Fruit fly (Drosophila melanogaster) whole organism, wandering third instar larva: ENCODE results near the gene Cyp28d1.
A peak's percentile ranks its signal among the peaks of the same experiment; 100 is the strongest.

Experiments
- Abd-B ChIP-seq: fragments of >200 bp; optimal IDR thresholded peaks from 2 replicates; lab custom pipeline; 2017; ENCODE audit warnings: missing biosample characterization, missing genetic modification characterization
- CG32264 ChIP-seq: fragments of 200-800 bp; sonication (Bioruptor generic); optimal IDR thresholded peaks from 2 replicates; lab custom pipeline; 2016; ENCODE audit warnings: missing biosample characterization, missing genetic modification characterization
- CG9705 ChIP-seq: fragments of 200-800 bp; sonication (Bioruptor generic); optimal IDR thresholded peaks from 2 replicates; lab custom pipeline; 2018; ENCODE audit warnings: missing biosample characterization, mild to moderate bottlenecking, missing genetic modification characterization
- CrebA ChIP-seq: fragments of 200-800 bp; sonication (Bioruptor generic); optimal IDR thresholded peaks from 2 replicates; lab custom pipeline; 2016; ENCODE audit warnings: missing biosample characterization, mild to moderate bottlenecking, missing genetic modification characterization, borderline replicate concordance
- Dfd ChIP-seq: fragments of >200 bp; optimal IDR thresholded peaks from 2 replicates; lab custom pipeline; 2017; ENCODE audit warnings: missing biosample characterization, missing genetic modification characterization
- Dif ChIP-seq: fragments of 200-275, 200-300 bp; sonication (Bioruptor generic); optimal IDR thresholded peaks from 2 replicates; lab custom pipeline; 2018; ENCODE audit warnings: missing biosample characterization, missing genetic modification characterization; ENCODE audit not compliant: partially characterized antibody
- GATAd ChIP-seq: sonication (Bioruptor generic); optimal IDR thresholded peaks from 2 replicates; lab custom pipeline; 2016; ENCODE audit warnings: missing biosample characterization, missing genetic modification characterization
- HLH106 ChIP-seq: fragments of 200-800 bp; optimal IDR thresholded peaks from 3 replicates; lab custom pipeline; 2019; ENCODE audit warnings: missing biosample characterization, mild to moderate bottlenecking, missing genetic modification characterization, moderate library complexity
- Hnf4 ChIP-seq: fragments of 200-800 bp; sonication (Bioruptor generic); optimal IDR thresholded peaks from 2 replicates; lab custom pipeline; 2016; ENCODE audit warnings: missing biosample characterization, mild to moderate bottlenecking, missing genetic modification characterization
- Hr78 ChIP-seq: fragments of >200 bp; optimal IDR thresholded peaks from 2 replicates; lab custom pipeline; 2017; ENCODE audit warnings: missing biosample characterization, missing genetic modification characterization
- Jra ChIP-seq: sonication (Bioruptor generic); optimal IDR thresholded peaks from 2 replicates; lab custom pipeline; 2016; ENCODE audit warnings: missing biosample characterization, missing genetic modification characterization
- Mio ChIP-seq: sonication (Bioruptor generic); optimal IDR thresholded peaks from 2 replicates; lab custom pipeline; 2016; ENCODE audit warnings: missing biosample characterization, missing genetic modification characterization
- Myc ChIP-seq: fragments of >200 bp; optimal IDR thresholded peaks from 2 replicates; lab custom pipeline; 2017
- N ChIP-seq: fragments of >200 bp; optimal IDR thresholded peaks from 2 replicates; lab custom pipeline; 2018; ENCODE audit warnings: missing biosample characterization, missing external identifiers, missing genetic modification characterization
- OdsH ChIP-seq: fragments of 200-800 bp; sonication (Bioruptor generic); optimal IDR thresholded peaks from 2 replicates; lab custom pipeline; 2016; ENCODE audit warnings: missing biosample characterization, mild to moderate bottlenecking, missing genetic modification characterization
- Rel ChIP-seq, 2 experiments: fragments of 200-800 bp; sonication (Bioruptor generic) in 1 of 2; optimal IDR thresholded peaks; 2 replicates in 1 of 2; 3 replicates in 1 of 2; lab custom pipeline; 2016 to 2019; ENCODE audit warnings: mild to moderate bottlenecking in 2 of 2, missing biosample characterization in 2 of 2, missing genetic modification characterization in 2 of 2, moderate library complexity in 1 of 2
- Sp1 ChIP-seq: fragments of 200-800 bp; sonication (Bioruptor generic); optimal IDR thresholded peaks from 3 replicates; lab custom pipeline; 2019; ENCODE audit warnings: missing biosample characterization, mild to moderate bottlenecking, missing genetic modification characterization, moderate library complexity
- Vsx2 ChIP-seq: fragments of 200-300, 225-300 bp; sonication (Bioruptor generic); optimal IDR thresholded peaks from 2 replicates; lab custom pipeline; 2018; ENCODE audit warnings: missing biosample characterization, missing genetic modification characterization; ENCODE audit not compliant: partially characterized antibody
- br ChIP-seq: fragments of 200-800 bp; sonication (Bioruptor generic); optimal IDR thresholded peaks from 2 replicates; lab custom pipeline; 2016; ENCODE audit warnings: missing biosample characterization, missing genetic modification characterization
- brk ChIP-seq: fragments of 200-800 bp; sonication (Bioruptor generic); optimal IDR thresholded peaks from 2 replicates; lab custom pipeline; 2016; ENCODE audit warnings: missing biosample characterization, mild to moderate bottlenecking, missing genetic modification characterization
- dl ChIP-seq, 2 experiments: fragments of 175-275, 200-275 bp in 1 of 2; fragments of 200-275 bp in 1 of 2; sonication (Bioruptor generic); optimal IDR thresholded peaks; lab custom pipeline; 2018; ENCODE audit warnings: mild to moderate bottlenecking in 2 of 2, missing biosample characterization in 2 of 2, missing genetic modification characterization in 2 of 2, moderate library complexity in 2 of 2; ENCODE audit not compliant: partially characterized antibody in 2 of 2, insufficient read depth in 1 of 2
- dmrt93B ChIP-seq: fragments of 200-800 bp; sonication (Bioruptor generic); optimal IDR thresholded peaks from 2 replicates; lab custom pipeline; 2018; ENCODE audit warnings: missing biosample characterization, mild to moderate bottlenecking, missing genetic modification characterization
- dsf ChIP-seq: sonication (Bioruptor generic); optimal IDR thresholded peaks from 2 replicates; lab custom pipeline; 2016; ENCODE audit warnings: missing biosample characterization, missing genetic modification characterization, borderline replicate concordance
- ey ChIP-seq: fragments of 200-800 bp; sonication (Bioruptor generic); optimal IDR thresholded peaks from 2 replicates; lab custom pipeline; 2016; ENCODE audit warnings: missing biosample characterization, missing genetic modification characterization
- foxo ChIP-seq, 2 experiments: fragments of 200-800 bp; sonication (Bioruptor generic); optimal IDR thresholded peaks; 2 replicates in 1 of 2; 3 replicates in 1 of 2; lab custom pipeline; 2016 to 2017; ENCODE audit warnings: missing biosample characterization in 2 of 2, missing genetic modification characterization in 2 of 2
- h ChIP-seq: fragments of 200-800 bp; sonication (Bioruptor generic); optimal IDR thresholded peaks from 3 replicates; lab custom pipeline; 2016; ENCODE audit warnings: missing biosample characterization, mild to moderate bottlenecking, missing genetic modification characterization
- jim ChIP-seq: fragments of 175-275, 200-325 bp; sonication (Bioruptor generic); optimal IDR thresholded peaks from 2 replicates; lab custom pipeline; 2016; ENCODE audit warnings: missing biosample characterization, mild to moderate bottlenecking, missing genetic modification characterization
- lola ChIP-seq: fragments of >200 bp; optimal IDR thresholded peaks from 2 replicates; lab custom pipeline; 2017; ENCODE audit warnings: missing biosample characterization, missing genetic modification characterization
- pan ChIP-seq: fragments of >200 bp; optimal IDR thresholded peaks from 2 replicates; lab custom pipeline; 2017
- psq ChIP-seq: fragments of 200-800 bp; sonication (Bioruptor generic); optimal IDR thresholded peaks from 3 replicates; lab custom pipeline; 2017; ENCODE audit warnings: missing biosample characterization, mild to moderate bottlenecking, missing genetic modification characterization, moderate library complexity
- rgr ChIP-seq: fragments of 200-800 bp; sonication (Bioruptor generic); optimal IDR thresholded peaks from 3 replicates; lab custom pipeline; 2016; ENCODE audit warnings: missing biosample characterization, mild to moderate bottlenecking, missing genetic modification characterization
- sage ChIP-seq: fragments of 200-800 bp; sonication (Bioruptor generic); optimal IDR thresholded peaks from 2 replicates; lab custom pipeline; 2016; ENCODE audit warnings: missing biosample characterization, mild to moderate bottlenecking, missing genetic modification characterization
- sv ChIP-seq: fragments of 200-800 bp; sonication (Bioruptor generic); optimal IDR thresholded peaks from 3 replicates; lab custom pipeline; 2016; ENCODE audit warnings: missing biosample characterization, missing genetic modification characterization
- tai ChIP-seq: sonication (Bioruptor generic); optimal IDR thresholded peaks from 2 replicates; lab custom pipeline; 2016; ENCODE audit warnings: missing biosample characterization, missing genetic modification characterization
- usp ChIP-seq: fragments of >200 bp; optimal IDR thresholded peaks from 2 replicates; lab custom pipeline; 2017; ENCODE audit warnings: missing biosample characterization, missing genetic modification characterization
- woc ChIP-seq: sonication (Bioruptor generic); optimal IDR thresholded peaks from 2 replicates; lab custom pipeline; 2016; ENCODE audit warnings: missing biosample characterization, mild to moderate bottlenecking, missing genetic modification characterization

The Cyp28d1 gene

dm6 chr2L:5256036-5256846, 46.0 kb downstream of the Cyp28d1 start (continued):
- TF ChIP-seq pan = no peak
- TF ChIP-seq brk (GFP tag; lab: Kevin White, UChicago) = peak; percentile 71
- TF ChIP-seq rgr = peak; percentile 86

- no peak for TF ChIP-seq Sp1 (GFP tag; lab: Kevin White, UChicago)
- TF ChIP-seq rgr = no peak
- TF ChIP-seq pan = no peak
- TF ChIP-seq GATAd (GFP tag; lab: Kevin White, UChicago) = no peak
- TF ChIP-seq CG9705 (GFP tag; lab: Kevin White, UChicago) = no peak
- TF ChIP-seq ey (GFP tag; lab: Kevin White, UChicago) = no peak
- no peak for TF ChIP-seq Rel (GFP tag; optimal IDR thresholded peaks at IDR 0.05; lab: Kevin White, UChicago)
- no peak for TF ChIP-seq Rel (tag; optimal IDR thresholded peaks at IDR 0.05; lab: Kevin White, UChicago)
- TF ChIP-seq Vsx2 (GFP tag; lab: Kevin White, UChicago) = no peak
- no peak for TF ChIP-seq Dfd (GFP tag; lab: Kevin White, UChicago)
- TF ChIP-seq br (GFP tag; lab: Kevin White, UChicago) = no peak
- TF ChIP-seq dmrt93B = no peak
- TF ChIP-seq h (GFP tag; lab: Kevin White, UChicago) = no peak
These were observed 49.0 kb downstream of the Cyp28d1 start for dm6 chr2L:5259076-5259843.

DNA sequence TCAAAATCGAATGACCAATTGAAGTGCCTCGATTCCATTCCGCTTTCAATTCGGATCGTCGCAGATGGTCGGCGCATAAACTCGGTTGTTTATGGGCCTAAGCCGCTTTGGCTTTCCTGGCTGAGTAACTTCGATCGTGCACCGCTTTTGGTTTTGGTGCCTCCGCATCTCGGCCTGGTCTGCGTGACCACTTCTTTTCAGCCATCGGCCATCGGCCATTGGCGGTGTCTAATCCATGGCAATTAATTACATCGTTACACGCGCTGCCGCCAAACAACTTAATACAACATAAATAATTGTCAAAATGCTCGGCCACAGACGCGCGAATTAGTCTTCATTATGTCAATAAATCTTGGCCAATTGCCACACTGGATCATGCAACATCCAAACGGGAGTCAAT, 50.0 kb downstream of the Cyp28d1 start:
- TF ChIP-seq Myc (lab: Kevin White, UChicago) = no peak
- no peak for TF ChIP-seq Vsx2 (GFP tag; lab: Kevin White, UChicago)
- TF ChIP-seq foxo (GFP tag; optimal IDR thresholded peaks at IDR 0.05; lab: Kevin White, UChicago) = no peak
- TF ChIP-seq sv (GFP tag; lab: Kevin White, UChicago) = no peak
- TF ChIP-seq dl (GFP tag; optimal IDR thresholded peaks at IDR 0.05; lab: Kevin White, UChicago; ENCODE audit: insufficient read depth in 1 of 2, partially characterized antibody in 2 of 2) = no peak
- TF ChIP-seq pan = no peak
- no peak for TF ChIP-seq Sp1 (GFP tag; lab: Kevin White, UChicago)
- no peak for TF ChIP-seq dmrt93B
- no peak for TF ChIP-seq psq
- TF ChIP-seq CG32264 (GFP tag; lab: Kevin White, UChicago) = no peak
- TF ChIP-seq GATAd (GFP tag; lab: Kevin White, UChicago) = no peak
- TF ChIP-seq Dfd (GFP tag; lab: Kevin White, UChicago) = no peak
- TF ChIP-seq jim (GFP tag; lab: Kevin White, UChicago) = no peak
- TF ChIP-seq Abd-B (GFP tag; lab: Kevin White, UChicago) = no peak

DNA sequence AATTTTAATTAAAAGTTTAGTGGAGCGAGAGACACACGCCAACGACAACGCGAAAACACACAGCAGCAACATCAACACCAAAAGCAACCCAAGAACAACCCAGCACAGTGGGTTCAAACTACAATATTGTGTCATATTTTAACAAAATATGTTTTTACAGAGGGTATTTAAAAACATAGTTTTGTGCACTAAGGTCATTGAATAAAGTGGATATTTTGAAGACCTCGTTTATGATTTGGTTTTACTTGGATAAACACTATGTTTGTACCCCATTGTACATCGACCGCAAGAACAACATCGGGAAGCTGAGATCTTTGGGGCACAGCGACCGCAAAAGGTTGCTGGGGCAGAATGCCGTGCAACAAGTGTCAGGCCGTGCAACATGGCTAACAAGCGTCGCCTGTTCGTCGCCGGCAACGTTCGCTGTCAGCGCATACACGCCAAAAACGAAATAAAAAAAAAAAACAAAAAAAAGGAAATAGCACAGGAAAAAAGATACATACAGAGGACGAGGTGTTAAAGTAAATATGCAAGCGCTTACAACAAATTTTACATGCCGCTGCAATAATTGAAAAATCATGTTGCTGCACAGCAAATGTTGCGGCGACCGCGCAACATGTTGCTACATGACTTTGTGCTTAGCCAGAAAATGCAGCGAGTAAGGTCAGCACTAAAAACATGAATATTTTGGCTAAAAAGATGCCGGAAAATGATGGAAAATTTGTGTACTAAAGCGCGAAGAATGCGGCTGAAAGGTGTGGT, 51.1 kb downstream of the Cyp28d1 start:
- TF ChIP-seq Sp1 (GFP tag; lab: Kevin White, UChicago) (peak; percentile 86), tai (peak; percentile 63), ey (GFP tag; lab: Kevin White, UChicago) (peak; percentile 85), HLH106 (peak; percentile 92), OdsH (GFP tag; lab: Kevin White, UChicago) (peak; percentile 85), dl (GFP tag; optimal IDR thresholded peaks at IDR 0.05; lab: Kevin White, UChicago; ENCODE audit: insufficient read depth in 1 of 2, partially characterized antibody in 2 of 2) (no peak), br (GFP tag; lab: Kevin White, UChicago) (peak; percentile 92), GATAd (GFP tag; lab: Kevin White, UChicago) (no peak), brk (GFP tag; lab: Kevin White, UChicago) (peak; percentile 84), CG9705 (GFP tag; lab: Kevin White, UChicago) (peak; percentile 84), woc (peak; percentile 91), Abd-B (GFP tag; lab: Kevin White, UChicago) (no peak), rgr (peak; percentile 90), Myc (lab: Kevin White, UChicago) (no peak), Hnf4 (peak; percentile 84), foxo (GFP tag; optimal IDR thresholded peaks at IDR 0.05; lab: Kevin White, UChicago) (peak; percentile 38 to 91), Rel (GFP tag; optimal IDR thresholded peaks at IDR 0.05; lab: Kevin White, UChicago) (peak; percentile 66), Rel (tag; optimal IDR thresholded peaks at IDR 0.05; lab: Kevin White, UChicago) (peak; percentile 70), Dif (GFP tag; lab: Kevin White, UChicago) (no peak), Mio (GFP tag; lab: Kevin White, UChicago) (no peak), h (GFP tag; lab: Kevin White, UChicago) (peak; percentile 92), Jra (GFP tag; lab: Kevin White, UChicago) (peak; percentile 71), sage (GFP tag; lab: Kevin White, UChicago) (peak; percentile 85), usp (GFP tag; lab: Kevin White, UChicago) (no peak), CrebA (GFP tag; lab: Kevin White, UChicago) (no peak), lola (no peak), N (GFP tag; lab: Kevin White, UChicago) (no peak), dsf (GFP tag; lab: Kevin White, UChicago) (peak; percentile 32), Hr78 (GFP tag; lab: Kevin White, UChicago) (no peak), psq (peak; percentile 86), CG32264 (GFP tag; lab: Kevin White, UChicago) (peak; percentile 83)
